Worm (Caenorhabditis elegans) whole organism, L4 larva: ENCODE data around the gene F52E4.5.

Experiments
- Y75B8A.6 ChIP-seq: fragments of 200-800 bp; sonication (Bioruptor generic); IDR thresholded peaks from 2 replicates; pipeline ENCODE4 v1.3.6; 2022; ENCODE audit warnings: missing genetic modification reagents, missing genetic modification characterization, missing compliant biosample characterization
- dmd-8 ChIP-seq: fragments of 200-800 bp; sonication (Bioruptor generic); IDR thresholded peaks from 2 replicates; pipeline ENCODE4 v1.3.6; 2022; ENCODE audit warnings: missing genetic modification characterization, missing compliant biosample characterization
- dve-1 ChIP-seq: sonication (generic microtip); optimal IDR thresholded peaks from 2 replicates; lab custom pipeline; 2017; ENCODE audit warnings: antibody characterized with exemption, mild to moderate bottlenecking, missing genetic modification characterization, missing compliant biosample characterization; ENCODE audit not compliant: insufficient read depth
- egl-27 ChIP-seq: sonication (generic microtip); optimal IDR thresholded peaks from 3 replicates; lab custom pipeline; 2017; ENCODE audit warnings: missing biosample characterization, missing genetic modification reagents, missing genetic modification characterization
- fos-1 ChIP-seq: fragments of 150-350 bp; optimal IDR thresholded peaks from 2 replicates; lab custom pipeline; 2014; ENCODE audit warnings: missing biosample characterization, missing genetic modification characterization
- mep-1 ChIP-seq: fragments of 150-350 bp; sonication (generic microtip); optimal IDR thresholded peaks from 3 replicates; lab custom pipeline; 2014; ENCODE audit warnings: missing biosample characterization, missing genetic modification characterization
- spr-1 ChIP-seq: sonication (generic microtip); optimal IDR thresholded peaks from 2 replicates; lab custom pipeline; 2016; ENCODE audit warnings: mild to moderate bottlenecking, missing genetic modification characterization, missing compliant biosample characterization
- zip-2 ChIP-seq: fragments of 150-350 bp; optimal IDR thresholded peaks from 2 replicates; lab custom pipeline; 2014; ENCODE audit warnings: missing biosample characterization, missing genetic modification characterization

DNA sequence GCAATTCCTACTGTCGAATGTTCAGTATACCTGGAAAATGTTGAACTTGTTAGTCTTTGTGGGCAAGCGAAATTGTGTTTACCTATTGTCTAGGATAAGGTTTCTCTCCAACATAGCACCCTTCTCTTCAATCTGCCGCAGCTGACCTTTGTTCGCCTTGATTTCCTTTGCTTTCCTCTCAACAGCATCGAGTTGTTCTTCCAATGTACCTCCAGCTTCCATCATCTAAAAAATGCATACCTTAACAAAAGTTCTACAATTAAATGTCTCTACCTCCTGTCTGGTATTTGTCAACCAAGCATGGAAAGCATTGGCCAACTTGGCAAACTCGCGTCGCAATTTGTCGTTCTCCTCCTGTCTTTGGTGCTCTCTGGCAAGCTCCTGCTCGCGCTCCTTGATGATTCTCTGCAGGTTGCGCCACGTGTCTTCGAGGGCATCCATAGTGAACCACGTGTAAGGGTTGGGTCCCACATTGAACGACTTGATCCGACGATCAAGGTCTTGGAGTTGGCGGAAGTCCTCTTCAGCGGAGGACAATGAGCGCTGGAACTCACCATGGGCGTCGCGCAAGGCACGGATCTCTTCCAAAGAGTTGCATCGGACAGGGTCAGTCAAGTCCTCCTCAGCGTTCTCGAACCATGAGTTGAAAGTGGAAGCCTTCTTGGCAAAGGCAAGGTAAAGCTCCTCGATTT lies 31.6 kb upstream of the F52E4.5 start:
- TF ChIP-seq egl-27 (tag; lab: Kevin White, UChicago): no peak
- no peak for TF ChIP-seq spr-1 (tag; lab: Kevin White, UChicago)
- TF ChIP-seq mep-1: no peak
- TF ChIP-seq Y75B8A.6 (GFP tag; lab: Robert Waterston, UW): no peak
- TF ChIP-seq dmd-8 (GFP tag; lab: Robert Waterston, UW): no peak
- TF ChIP-seq fos-1 (tag; lab: Kevin White, UChicago): no peak
- TF ChIP-seq zip-2 (tag; lab: Kevin White, UChicago): no peak
- TF ChIP-seq dve-1: no peak
